Fruit fly (Drosophila melanogaster): ENCODE measurements around the gene ValRS-m.
A peak's percentile ranks its signal among the peaks of the same experiment; 100 is the strongest.

The ValRS-m gene

dm6 chr3L:8912332-8912731 lies 52.2 kb downstream of the ValRS-m start, which contains the start of the genes Tsp66E and mfr (continued):
- TF ChIP-seq CG15073 (GFP tag; optimal IDR thresholded peaks at IDR 0.05) (no peak), CG6683 (GFP tag; optimal IDR thresholded peaks at IDR 0.05) (no peak), CG17359 (tag; optimal IDR thresholded peaks at IDR 0.05) (no peak), chm (GFP tag; IDR thresholded peaks at IDR 0.05) (peak; percentile 72; the same call in 1 of the 2 replicates), Aef1 (GFP tag; IDR thresholded peaks at IDR 0.05) (no peak), Meics (GFP tag; optimal IDR thresholded peaks at IDR 0.05) (peak; percentile 92), ttk (GFP tag; IDR thresholded peaks at IDR 0.05) (0 out of 2 replicates have a peak, but pooled peaks have one; percentile 27), Atf6 (GFP tag; IDR thresholded peaks at IDR 0.05) (0 out of 2 replicates have a peak, but pooled peaks have one; percentile 25), twi (tag; optimal IDR thresholded peaks at IDR 0.05) (no peak), CG8944 (GFP tag; optimal IDR thresholded peaks at IDR 0.05) (no peak), jigr1 (GFP tag; IDR thresholded peaks at IDR 0.05) (no peak), CG18476 (GFP tag; optimal IDR thresholded peaks at IDR 0.05) (no peak), Oaz (GFP tag; IDR thresholded peaks at IDR 0.05) (no peak), abd-A (tag; optimal IDR thresholded peaks at IDR 0.05) (no peak), Lim3 (GFP tag; IDR thresholded peaks at IDR 0.05) (no peak), CG11247 (GFP tag; IDR thresholded peaks at IDR 0.05) (no peak), CG6175 (GFP tag; IDR thresholded peaks at IDR 0.05) (peak; percentile 99), slou (GFP tag; optimal IDR thresholded peaks at IDR 0.05) (no peak), CG2129 (GFP tag; IDR thresholded peaks at IDR 0.05; ENCODE audit: partially characterized antibody) (no peak), disco-r (GFP tag; optimal IDR thresholded peaks at IDR 0.05) (no peak), CG9727 (GFP tag; optimal IDR thresholded peaks at IDR 0.05) (no peak), fru (optimal IDR thresholded peaks at IDR 0.05) (no peak), Fer1 (GFP tag; optimal IDR thresholded peaks at IDR 0.05) (no peak), CG15696 (tag; optimal IDR thresholded peaks at IDR 0.05) (no peak), CG10565 (GFP tag; optimal IDR thresholded peaks at IDR 0.05) (no peak), danr (GFP tag; IDR thresholded peaks at IDR 0.05) (no peak), dimm (GFP tag; IDR thresholded peaks at IDR 0.05) (no peak), CG2116 (GFP tag; optimal IDR thresholded peaks at IDR 0.05) (no peak), Stat92E (GFP tag; optimal IDR thresholded peaks at IDR 0.05) (no peak), nerfin-2 (GFP tag; IDR thresholded peaks at IDR 0.05; ENCODE audit: partially characterized antibody) (no peak), Trl (optimal IDR thresholded peaks at IDR 0.05) (peak in 1 of 2 experiments; percentile 40), Trl (GFP tag; optimal IDR thresholded peaks at IDR 0.05) (peak; percentile 39), CG8924 (tag; optimal IDR thresholded peaks at IDR 0.05) (no peak), Taf1 (GFP tag; IDR thresholded peaks at IDR 0.05) (no peak), gce (GFP tag; IDR thresholded peaks at IDR 0.05) (no peak), cg (GFP tag; optimal IDR thresholded peaks at IDR 0.05) (peak; percentile 27), HLHmδ (GFP tag; optimal IDR thresholded peaks at IDR 0.05) (no peak), p53 (GFP tag; optimal IDR thresholded peaks at IDR 0.05) (no peak), hb (GFP tag; IDR thresholded peaks at IDR 0.05; ENCODE audit: partially characterized antibody) (no peak), CG18011 (GFP tag; optimal IDR thresholded peaks at IDR 0.05) (no peak), mld (GFP tag; IDR thresholded peaks at IDR 0.05; ENCODE audit: partially characterized antibody) (no peak), jumu (GFP tag; optimal IDR thresholded peaks at IDR 0.05) (no peak), lab (GFP tag; optimal IDR thresholded peaks at IDR 0.05) (peak; percentile 7), tio (GFP tag; optimal IDR thresholded peaks at IDR 0.05) (no peak), Opbp (GFP tag; IDR thresholded peaks at IDR 0.05; ENCODE audit: partially characterized antibody) (no peak), CG12299 (tag; optimal IDR thresholded peaks at IDR 0.05) (no peak), CG14860 (GFP tag; IDR thresholded peaks at IDR 0.05; ENCODE audit: partially characterized antibody) (no peak), Mrtf (GFP tag; IDR thresholded peaks at IDR 0.05) (no peak), CG3407 (GFP tag; optimal IDR thresholded peaks at IDR 0.05) (no peak), CG1529 (GFP tag; optimal IDR thresholded peaks at IDR 0.05) (no peak), gem (tag; optimal IDR thresholded peaks at IDR 0.05) (no peak), wor (GFP tag; IDR thresholded peaks at IDR 0.05) (no peak)

All from whole organism, embryonic.